Fruit fly (Drosophila melanogaster): ENCODE results near the gene CG17283.
A peak's percentile ranks its signal among the peaks of the same experiment; 100 is the strongest.

CG17283 gene

DNA sequence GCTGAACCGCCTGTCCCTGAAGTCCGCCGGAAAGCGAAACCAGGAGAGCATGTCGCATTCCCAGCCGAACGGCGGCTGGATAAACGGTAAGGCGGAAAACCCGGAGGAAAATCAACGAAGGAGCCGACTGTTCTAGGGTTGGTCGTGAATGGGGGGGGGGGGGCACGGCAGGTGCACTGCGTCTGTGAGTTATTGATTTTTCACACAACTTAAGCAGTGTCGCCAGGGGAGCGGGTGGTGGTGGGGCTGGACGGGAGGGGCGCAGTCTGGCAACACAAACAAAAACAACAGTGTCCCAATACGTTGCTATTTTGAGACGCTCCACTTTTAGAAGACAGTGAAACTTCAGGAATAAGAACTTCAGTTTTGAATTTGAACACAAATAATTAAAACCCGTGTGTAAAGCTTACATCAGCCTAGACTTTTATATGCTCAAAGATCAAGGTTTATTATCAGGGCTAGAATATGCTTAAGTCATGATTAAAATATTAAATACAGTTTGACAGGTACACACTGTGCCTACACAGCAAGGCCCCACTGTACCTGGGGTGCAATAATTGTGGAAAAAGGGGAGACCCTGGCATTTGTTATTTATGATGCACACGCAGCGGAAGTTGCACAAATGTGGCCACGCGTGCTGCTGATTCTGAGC, 21.4 kb upstream of the CG17283 start:
- TF ChIP-seq lola (GFP tag; optimal IDR thresholded peaks at IDR 0.05) (no peak), ey (GFP tag; optimal IDR thresholded peaks at IDR 0.05) (peak; percentile 69), Rel (GFP tag; optimal IDR thresholded peaks at IDR 0.05) (no peak), Rel (tag; optimal IDR thresholded peaks at IDR 0.05) (peak; percentile 83), rgr (GFP tag; optimal IDR thresholded peaks at IDR 0.05) (peak; percentile 64), CrebA (GFP tag; optimal IDR thresholded peaks at IDR 0.05; ENCODE audit: borderline replicate concordance) (no peak), HLH106 (tag; optimal IDR thresholded peaks at IDR 0.05) (peak; percentile 78), OdsH (GFP tag; optimal IDR thresholded peaks at IDR 0.05) (peak; percentile 63), dl (GFP tag; optimal IDR thresholded peaks at IDR 0.05; ENCODE audit: insufficient read depth in 1 of 2, partially characterized antibody in 2 of 2) (no peak), Mio (GFP tag; optimal IDR thresholded peaks at IDR 0.05) (no peak), CG32264 (GFP tag; optimal IDR thresholded peaks at IDR 0.05) (peak; percentile 4), Hr78 (GFP tag; optimal IDR thresholded peaks at IDR 0.05) (no peak), Sp1 (GFP tag; optimal IDR thresholded peaks at IDR 0.05) (peak; percentile 48), br (GFP tag; optimal IDR thresholded peaks at IDR 0.05) (peak; percentile 71), CG9705 (GFP tag; optimal IDR thresholded peaks at IDR 0.05) (peak; percentile 37), sage (GFP tag; optimal IDR thresholded peaks at IDR 0.05) (no peak), Abd-B (GFP tag; optimal IDR thresholded peaks at IDR 0.05) (no peak), fru (GFP tag; optimal IDR thresholded peaks at IDR 0.05) (peak; percentile 73), usp (GFP tag; optimal IDR thresholded peaks at IDR 0.05) (no peak), Vsx2 (GFP tag; optimal IDR thresholded peaks at IDR 0.05; ENCODE audit: partially characterized antibody) (no peak), dmrt93B (GFP tag; optimal IDR thresholded peaks at IDR 0.05) (peak; percentile 65), h (GFP tag; optimal IDR thresholded peaks at IDR 0.05) (peak; percentile 84), Dfd (GFP tag; optimal IDR thresholded peaks at IDR 0.05) (peak; percentile 5), Hnf4 (GFP tag; optimal IDR thresholded peaks at IDR 0.05) (peak; percentile 69), pan (optimal IDR thresholded peaks at IDR 0.05) (no peak), GATAd (GFP tag; optimal IDR thresholded peaks at IDR 0.05) (no peak), brk (GFP tag; optimal IDR thresholded peaks at IDR 0.05) (no peak), woc (GFP tag; optimal IDR thresholded peaks at IDR 0.05) (peak; percentile 52), sv (GFP tag; optimal IDR thresholded peaks at IDR 0.05) (peak; percentile 11), jim (GFP tag; optimal IDR thresholded peaks at IDR 0.05) (no peak), psq (GFP tag; optimal IDR thresholded peaks at IDR 0.05) (peak; percentile 60), foxo (GFP tag; optimal IDR thresholded peaks at IDR 0.05) (peak in 1 of 2 experiments; percentile 81)

- TF ChIP-seq pan (optimal IDR thresholded peaks at IDR 0.05) = no peak
- peak; percentile 94 for TF ChIP-seq Jra (GFP tag; optimal IDR thresholded peaks at IDR 0.05)
- no peak for TF ChIP-seq CrebA (GFP tag; optimal IDR thresholded peaks at IDR 0.05; ENCODE audit: borderline replicate concordance)
- peak; percentile 60 for TF ChIP-seq Hr83 (GFP tag; optimal IDR thresholded peaks at IDR 0.05; ENCODE audit: poor library complexity, severe bottlenecking)
- TF ChIP-seq Hr78 (GFP tag; optimal IDR thresholded peaks at IDR 0.05) = no peak
- peak; percentile 97 for TF ChIP-seq sv (GFP tag; optimal IDR thresholded peaks at IDR 0.05)
- TF ChIP-seq ey (GFP tag; optimal IDR thresholded peaks at IDR 0.05) = peak; percentile 96
- no peak for TF ChIP-seq Abd-B (GFP tag; optimal IDR thresholded peaks at IDR 0.05)
- TF ChIP-seq Dfd (GFP tag; optimal IDR thresholded peaks at IDR 0.05) = peak; percentile 79
- TF ChIP-seq h (GFP tag; optimal IDR thresholded peaks at IDR 0.05) = peak; percentile 97
- TF ChIP-seq CG32264 (GFP tag; optimal IDR thresholded peaks at IDR 0.05) = peak; percentile 92
- peak; percentile 97 for TF ChIP-seq Hnf4 (GFP tag; optimal IDR thresholded peaks at IDR 0.05)
- TF ChIP-seq brk (GFP tag; optimal IDR thresholded peaks at IDR 0.05) = peak; percentile 97
- TF ChIP-seq dsf (GFP tag; optimal IDR thresholded peaks at IDR 0.05; ENCODE audit: borderline replicate concordance) = peak; percentile 91
- peak; percentile 95 for TF ChIP-seq Sp1 (GFP tag; optimal IDR thresholded peaks at IDR 0.05)
- TF ChIP-seq Mio (GFP tag; optimal IDR thresholded peaks at IDR 0.05) = peak; percentile 76
- TF ChIP-seq N (GFP tag; optimal IDR thresholded peaks at IDR 0.05) = no peak
- TF ChIP-seq HLH106 (tag; optimal IDR thresholded peaks at IDR 0.05) = peak; percentile 97
- no peak for TF ChIP-seq lola (GFP tag; optimal IDR thresholded peaks at IDR 0.05)
- peak; percentile 93 for TF ChIP-seq dmrt93B (GFP tag; optimal IDR thresholded peaks at IDR 0.05)
- peak; percentile 93 for TF ChIP-seq GATAd (GFP tag; optimal IDR thresholded peaks at IDR 0.05)
- TF ChIP-seq usp (GFP tag; optimal IDR thresholded peaks at IDR 0.05) = no peak
- peak; percentile 98 for TF ChIP-seq woc (GFP tag; optimal IDR thresholded peaks at IDR 0.05)
- peak; percentile 95 for TF ChIP-seq br (GFP tag; optimal IDR thresholded peaks at IDR 0.05)
- peak; percentile 97 for TF ChIP-seq tai (GFP tag; optimal IDR thresholded peaks at IDR 0.05)
- TF ChIP-seq Vsx2 (GFP tag; optimal IDR thresholded peaks at IDR 0.05; ENCODE audit: partially characterized antibody) = no peak
- TF ChIP-seq sage (GFP tag; optimal IDR thresholded peaks at IDR 0.05) = peak; percentile 89
- peak; percentile 94 for TF ChIP-seq psq (GFP tag; optimal IDR thresholded peaks at IDR 0.05)
- peak; percentile 95 for TF ChIP-seq OdsH (GFP tag; optimal IDR thresholded peaks at IDR 0.05)
- peak; percentile 18 for TF ChIP-seq Rel (GFP tag; optimal IDR thresholded peaks at IDR 0.05)
- peak; percentile 79 for TF ChIP-seq Rel (tag; optimal IDR thresholded peaks at IDR 0.05)
- peak; percentile 8 for TF ChIP-seq jim (GFP tag; optimal IDR thresholded peaks at IDR 0.05)
- TF ChIP-seq fru (GFP tag; optimal IDR thresholded peaks at IDR 0.05) = peak; percentile 95
- TF ChIP-seq Myc (optimal IDR thresholded peaks at IDR 0.05) = peak; percentile 47
- TF ChIP-seq rgr (GFP tag; optimal IDR thresholded peaks at IDR 0.05) = peak; percentile 97
- TF ChIP-seq Dif (GFP tag; optimal IDR thresholded peaks at IDR 0.05; ENCODE audit: partially characterized antibody) = no peak
- peak; percentile 95 for TF ChIP-seq CG9705 (GFP tag; optimal IDR thresholded peaks at IDR 0.05)
- peak; percentile 45 to 97 for TF ChIP-seq foxo (GFP tag; optimal IDR thresholded peaks at IDR 0.05)
- no peak for TF ChIP-seq dl (GFP tag; optimal IDR thresholded peaks at IDR 0.05; ENCODE audit: insufficient read depth in 1 of 2, partially characterized antibody in 2 of 2)
Measured at dm6 chr3R:17391313-17391845, 16.3 kb upstream of the CG17283 start, which contains the start of the genes Brf and sds22. TSS of gene Brf (minus strand) at chr3R:17391337. TSS of gene sds22 (plus strand) at chr3R:17391594.
